Fruit fly (Drosophila melanogaster): ENCODE measurements around the gene dnk.

DNA sequence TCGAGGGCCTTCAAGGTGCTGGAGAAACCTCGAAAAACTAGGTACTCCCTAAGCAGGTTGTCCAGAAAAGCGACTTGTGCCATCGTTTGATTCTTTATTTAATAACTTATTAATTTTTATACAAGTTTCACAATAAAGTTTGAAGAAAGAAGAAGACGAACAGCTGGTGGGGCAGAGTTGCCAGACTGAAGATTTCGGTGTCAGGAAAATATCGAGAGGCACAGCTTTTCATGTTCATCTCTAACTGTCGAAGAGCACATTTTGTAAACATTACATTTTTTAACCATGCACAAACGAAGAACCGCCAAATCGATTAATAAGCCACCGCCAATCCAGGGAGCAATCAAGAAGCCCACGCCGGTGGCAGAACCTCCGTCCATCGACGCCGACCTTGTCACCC, 43.1 kb downstream of the dnk start, which contains the start of the genes CG6005 and CG14286:
- TF ChIP-seq EcR (GFP tag; optimal IDR thresholded peaks at IDR 0.05) (no peak), psq (optimal IDR thresholded peaks at IDR 0.05) (no peak), CG8478 (optimal IDR thresholded peaks at IDR 0.05) (no peak), pan (optimal IDR thresholded peaks at IDR 0.05) (no peak), Dll (optimal IDR thresholded peaks at IDR 0.05) (no peak), usp (GFP tag; optimal IDR thresholded peaks at IDR 0.05) (no peak)
